Worm (Caenorhabditis elegans): ENCODE data around the gene daf-12.
A peak's percentile ranks its signal among the peaks of the same experiment; 100 is the strongest.

The daf-12 gene

DNA sequence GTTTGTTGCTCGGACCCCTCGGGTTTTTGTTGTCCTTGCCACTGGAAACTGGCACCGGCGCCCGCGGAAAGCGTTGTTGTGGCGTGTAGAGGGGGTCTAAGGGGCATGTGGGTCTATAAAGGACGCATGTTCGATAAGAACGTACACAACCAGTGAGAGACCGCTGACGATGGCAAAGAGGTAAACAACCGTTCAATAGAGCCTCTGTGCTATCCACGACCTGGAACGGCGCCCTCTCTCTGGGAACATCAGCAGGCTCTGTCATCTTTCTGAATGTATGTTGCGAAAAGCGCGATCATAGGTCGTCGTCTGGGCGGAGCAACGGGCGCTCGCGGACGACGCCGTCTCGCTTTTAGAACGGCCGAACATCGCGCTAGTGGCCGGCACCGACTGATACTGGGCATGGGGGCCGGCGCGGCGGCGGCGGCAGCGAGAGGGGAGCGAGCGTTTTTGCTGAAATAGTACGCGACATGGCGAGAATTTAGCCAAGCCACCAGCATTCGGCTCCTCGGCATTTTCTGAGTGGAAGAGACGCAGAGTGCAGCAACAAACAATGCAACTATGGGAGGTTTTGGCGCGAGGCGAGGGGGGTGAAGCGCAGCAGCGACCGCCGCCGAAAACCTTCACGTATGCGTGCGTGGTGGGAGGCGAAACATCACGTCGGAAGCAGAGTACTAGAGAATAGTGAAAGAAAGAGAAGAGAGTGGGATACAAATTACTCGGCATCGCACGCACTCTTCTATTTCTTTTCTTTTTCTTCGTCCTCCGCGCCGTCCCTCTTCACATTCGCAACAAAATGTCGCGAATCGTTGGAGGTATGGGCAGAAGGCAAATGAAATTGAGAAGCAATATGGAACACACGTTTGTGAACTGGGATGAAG lies 1.6 kb downstream of the daf-12 start (continued):
- peak; percentile 99 for TF ChIP-seq zfh-2 (GFP tag; conservative IDR thresholded peaks at IDR 0.05)
- TF ChIP-seq ceh-58 (GFP tag; IDR thresholded peaks at IDR 0.05), result no peak
- peak; percentile 10 for TF ChIP-seq repo-1 (tag; optimal IDR thresholded peaks at IDR 0.05)
- no peak for TF ChIP-seq snpc-1.3 (tag; optimal IDR thresholded peaks at IDR 0.05; ENCODE audit: insufficient read depth)
- peak; percentile 60; the same call in 1 of the 2 replicates for TF ChIP-seq hmg-1.2 (GFP tag; IDR thresholded peaks at IDR 0.05)
- TF ChIP-seq mes-4 (tag; optimal IDR thresholded peaks at IDR 0.05), result no peak
- no peak for TF ChIP-seq aptf-2 (GFP tag; conservative IDR thresholded peaks at IDR 0.05)
- TF ChIP-seq tbp1 (GFP tag; optimal IDR thresholded peaks at IDR 0.05), result peak; percentile 24
- TF ChIP-seq ekl-4 (GFP tag; IDR thresholded peaks at IDR 0.05), result no peak
- no peak for TF ChIP-seq mxl-1 (tag; optimal IDR thresholded peaks at IDR 0.05)
- TF ChIP-seq efl-1 (GFP tag; optimal IDR thresholded peaks at IDR 0.05), result no peak
- TF ChIP-seq attf-5 (GFP tag; optimal IDR thresholded peaks at IDR 0.05), result peak; percentile 60
- TF ChIP-seq T26A5.8 (tag; optimal IDR thresholded peaks at IDR 0.05), result no peak
- peak; percentile 75; the same call in 1 of the 2 replicates for TF ChIP-seq nfyb-1 (GFP tag; IDR thresholded peaks at IDR 0.05)
- TF ChIP-seq B0261.1 (tag; optimal IDR thresholded peaks at IDR 0.05), result no peak
- no peak for TF ChIP-seq F57A8.1 (GFP tag; optimal IDR thresholded peaks at IDR 0.05)
- no peak for TF ChIP-seq dpff-1 (tag; optimal IDR thresholded peaks at IDR 0.05)
- TF ChIP-seq lin-54 (GFP tag; optimal IDR thresholded peaks at IDR 0.05), result no peak
- TF ChIP-seq snpc-3.4 (tag; optimal IDR thresholded peaks at IDR 0.05), result no peak
- TF ChIP-seq ceh-91 (GFP tag; IDR thresholded peaks at IDR 0.05), result no peak
- TF ChIP-seq nhr-27 (tag; optimal IDR thresholded peaks at IDR 0.05), result no peak
- TF ChIP-seq athp-1 (tag; optimal IDR thresholded peaks at IDR 0.05), result no peak
- peak in 1 of 3 experiments; percentile 42 for TF ChIP-seq lin-35 (GFP tag; optimal IDR thresholded peaks at IDR 0.05)
- TF ChIP-seq rcor-1 (GFP tag; IDR thresholded peaks at IDR 0.05), result peak; percentile 27; the same call in 1 of the 2 replicates
- TF ChIP-seq F39B2.1 (GFP tag; IDR thresholded peaks at IDR 0.05), result no peak
- TF ChIP-seq ama-1 (optimal IDR thresholded peaks at IDR 0.05), result no peak
- TF ChIP-seq ama-1 (GFP tag; optimal IDR thresholded peaks at IDR 0.05), result no peak
- TF ChIP-seq gei-17 (GFP tag; optimal IDR thresholded peaks at IDR 0.05), result peak; percentile 55
- peak; percentile 56; the same call in 1 of the 2 replicates for TF ChIP-seq dox-1 (GFP tag; IDR thresholded peaks at IDR 0.05)
- no peak for TF ChIP-seq Y67H2A.10 (GFP tag; conservative IDR thresholded peaks at IDR 0.05)
- TF ChIP-seq ets-4 (GFP tag; optimal IDR thresholded peaks at IDR 0.05), result peak; percentile 40
- no peak for TF ChIP-seq Y53F4B.3 (GFP tag; IDR thresholded peaks at IDR 0.05)
- no peak for TF ChIP-seq madf-6 (GFP tag; IDR thresholded peaks at IDR 0.05)
- TF ChIP-seq let-607 (tag; optimal IDR thresholded peaks at IDR 0.05), result peak in 1 of 2 experiments; percentile 16
- TF ChIP-seq mel-28 (tag; optimal IDR thresholded peaks at IDR 0.05; ENCODE audit: borderline replicate concordance), result no peak
- peak; percentile 43 for TF ChIP-seq chd-7 (tag; optimal IDR thresholded peaks at IDR 0.05)
- no peak for TF ChIP-seq unc-62 (GFP tag; optimal IDR thresholded peaks at IDR 0.05)
- TF ChIP-seq attf-6 (GFP tag; IDR thresholded peaks at IDR 0.05), result no peak
- no peak for TF ChIP-seq ztf-6 (GFP tag; IDR thresholded peaks at IDR 0.05)
- TF ChIP-seq ceh-100 (GFP tag; IDR thresholded peaks at IDR 0.05), result no peak
- no peak for TF ChIP-seq sea-2 (GFP tag; IDR thresholded peaks at IDR 0.05)
- TF ChIP-seq somi-1 (GFP tag; optimal IDR thresholded peaks at IDR 0.05), result peak; percentile 49
- no peak for TF ChIP-seq rpc-1 (optimal IDR thresholded peaks at IDR 0.05)
- no peak for TF ChIP-seq rpc-1 (tag; optimal IDR thresholded peaks at IDR 0.05)
- no peak for TF ChIP-seq ztf-28 (GFP tag; IDR thresholded peaks at IDR 0.05)
- no peak for TF ChIP-seq hsf-1 (GFP tag; IDR thresholded peaks at IDR 0.05)
- TF ChIP-seq C17E4.6 (GFP tag; IDR thresholded peaks at IDR 0.05), result no peak
- no peak for TF ChIP-seq ccch-3 (GFP tag; optimal IDR thresholded peaks at IDR 0.05)
